Worm (Caenorhabditis elegans) whole organism, young adult: ENCODE results near the gene Y54G2A.49.
"Not testable (repeated sequence)": the region's sequence is repeated elsewhere in the genome, so short reads cannot be mapped to it uniquely, and the experiment has no call there.

Experiments used
- lin-40 ChIP-seq: sonication (generic microtip); optimal IDR thresholded peaks from 2 replicates; lab custom pipeline; 2016; ENCODE audit warnings: missing genetic modification characterization, mild to moderate bottlenecking, missing compliant biosample characterization, missing genotype, missing genetic modification reagents
- ztf-6 ChIP-seq: fragments of 200-800 bp; sonication (Bioruptor generic); IDR thresholded peaks from 2 replicates; pipeline ENCODE4 v1.3.6; 2022; ENCODE audit warnings: missing genetic modification reagents, missing genetic modification characterization, missing compliant biosample characterization

DNA sequence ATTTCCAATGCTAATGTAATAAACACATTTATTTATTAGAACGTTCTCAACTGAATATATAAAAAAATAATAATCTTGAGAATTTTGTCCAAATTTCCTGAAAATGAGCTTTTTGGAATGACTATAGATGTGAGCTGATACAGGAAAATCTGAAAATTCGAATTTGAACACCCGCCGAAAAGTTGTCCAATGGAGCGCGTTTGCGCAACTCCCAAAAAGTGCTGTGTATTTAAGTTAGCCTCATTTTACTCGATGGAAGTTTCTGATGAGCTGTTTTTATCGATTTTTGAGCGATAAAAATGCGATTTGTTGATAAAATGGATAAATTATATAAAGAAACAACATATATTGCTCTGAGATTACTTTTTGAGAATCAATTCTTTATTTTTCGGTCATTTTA lies 48.9 kb upstream of the Y54G2A.49 start:
- TF ChIP-seq lin-40 (tag; lab: Kevin White, UChicago); ztf-6 (GFP tag; lab: Robert Waterston, UW): not testable (repeated sequence)
